Fruit fly (Drosophila melanogaster) whole organism, pupa: ENCODE data around the gene elB.

Experiments
- CG10348 ChIP-seq: fragments of 200-800 bp; sonication (Bioruptor generic); IDR thresholded peaks from 2 replicates; pipeline ENCODE4 v1.3.6; 2022; ENCODE audit warnings: missing biosample characterization, missing genetic modification characterization
- CG12605 ChIP-seq: fragments of 200-800 bp; sonication (Bioruptor generic); IDR thresholded peaks from 2 replicates; pipeline ENCODE4 v1.3.6; 2022; ENCODE audit warnings: missing biosample characterization, missing genetic modification characterization
- CG13204 ChIP-seq: fragments of 200-800 bp; sonication (Bioruptor generic); optimal IDR thresholded peaks from 2 replicates; lab custom pipeline; 2018; ENCODE audit warnings: missing biosample characterization, mild to moderate bottlenecking, missing genetic modification characterization, moderate library complexity
- CG14655 ChIP-seq: fragments of 200-800 bp; sonication (Bioruptor generic); optimal IDR thresholded peaks from 3 replicates; lab custom pipeline; 2017; ENCODE audit warnings: mild to moderate bottlenecking, missing biosample characterization, missing genetic modification reagents, missing genetic modification characterization
- CG15710 ChIP-seq: fragments of 200-800 bp; sonication (Bioruptor generic); optimal IDR thresholded peaks from 2 replicates; lab custom pipeline; 2018; ENCODE audit warnings: missing biosample characterization, mild to moderate bottlenecking, missing genetic modification characterization, moderate library complexity
- CG17806 ChIP-seq: fragments of 200-800 bp; sonication (Bioruptor generic); optimal IDR thresholded peaks from 2 replicates; lab custom pipeline; 2018; ENCODE audit warnings: missing biosample characterization, mild to moderate bottlenecking, missing genetic modification characterization, moderate library complexity
- CG32121 ChIP-seq: fragments of 200-800 bp; sonication (Bioruptor generic); IDR thresholded peaks from 2 replicates; pipeline ENCODE4 v1.3.6; 2022; ENCODE audit warnings: missing biosample characterization, missing genetic modification characterization
- CG34367 ChIP-seq: fragments of 200-800 bp; sonication (Bioruptor generic); optimal IDR thresholded peaks from 2 replicates; lab custom pipeline; 2018; ENCODE audit warnings: missing biosample characterization, mild to moderate bottlenecking, missing genetic modification characterization
- CG4496 ChIP-seq: fragments of 200-800 bp; sonication (Bioruptor generic); IDR thresholded peaks from 3 replicates; pipeline ENCODE4 v1.3.6; 2022; ENCODE audit warnings: missing biosample characterization, missing genetic modification characterization
- CG8159 ChIP-seq: fragments of 200-800 bp; sonication (Bioruptor generic); optimal IDR thresholded peaks from 3 replicates; lab custom pipeline; 2018; ENCODE audit warnings: missing biosample characterization, mild to moderate bottlenecking, missing genetic modification characterization, moderate library complexity
- CG8301 ChIP-seq: fragments of 200-800 bp; sonication (Bioruptor generic); optimal IDR thresholded peaks from 2 replicates; lab custom pipeline; 2018; ENCODE audit warnings: missing biosample characterization, mild to moderate bottlenecking, missing genetic modification characterization
- CG9948 ChIP-seq: fragments of 200-800 bp; sonication (Bioruptor generic); optimal IDR thresholded peaks from 2 replicates; lab custom pipeline; 2018; ENCODE audit warnings: missing biosample characterization, mild to moderate bottlenecking, missing genetic modification characterization, moderate library complexity
- D1 ChIP-seq: fragments of 200-800 bp; sonication (Bioruptor generic); optimal IDR thresholded peaks from 2 replicates; lab custom pipeline; 2018; ENCODE audit warnings: missing biosample characterization, mild to moderate bottlenecking, missing genetic modification characterization, moderate library complexity
- EcR ChIP-seq: fragments of 200-800 bp; sonication (Bioruptor generic); optimal IDR thresholded peaks from 3 replicates; lab custom pipeline; 2019; ENCODE audit warnings: missing biosample characterization, missing genetic modification characterization, mild to moderate bottlenecking, moderate library complexity, missing genetic modification reagents
- Ets98B ChIP-seq: fragments of 200-800 bp; sonication (Bioruptor generic); IDR thresholded peaks from 2 replicates; pipeline ENCODE4 v1.3.6; 2022; ENCODE audit warnings: missing biosample characterization, missing genetic modification characterization
- Pif1A ChIP-seq: fragments of 200-800 bp; sonication (Bioruptor generic); optimal IDR thresholded peaks from 3 replicates; lab custom pipeline; 2016; ENCODE audit warnings: missing biosample characterization, missing genetic modification characterization
- Pif1B ChIP-seq: fragments of 200-800 bp; sonication (Bioruptor generic); optimal IDR thresholded peaks from 3 replicates; lab custom pipeline; 2016; ENCODE audit warnings: missing biosample characterization, missing genetic modification characterization
- Snoo ChIP-seq: fragments of 200-800 bp; sonication (Bioruptor generic); optimal IDR thresholded peaks from 3 replicates; lab custom pipeline; 2017; ENCODE audit warnings: missing biosample characterization, mild to moderate bottlenecking, missing genetic modification characterization, inconsistent platforms
- fd96Ca ChIP-seq: fragments of 200-800 bp; sonication (Bioruptor generic); IDR thresholded peaks from 3 replicates; pipeline ENCODE4 v1.3.6; 2022; ENCODE audit warnings: missing biosample characterization, missing genetic modification characterization
- gl ChIP-seq: fragments of 200-800 bp; sonication (Bioruptor generic); optimal IDR thresholded peaks from 2 replicates; lab custom pipeline; 2018; ENCODE audit warnings: missing biosample characterization, mild to moderate bottlenecking, missing genetic modification characterization
- rn ChIP-seq: fragments of 200-800 bp; sonication (Bioruptor generic); IDR thresholded peaks from 2 replicates; pipeline ENCODE4 v1.3.6; 2022; ENCODE audit warnings: missing biosample characterization, missing genetic modification characterization

The elB gene

DNA sequence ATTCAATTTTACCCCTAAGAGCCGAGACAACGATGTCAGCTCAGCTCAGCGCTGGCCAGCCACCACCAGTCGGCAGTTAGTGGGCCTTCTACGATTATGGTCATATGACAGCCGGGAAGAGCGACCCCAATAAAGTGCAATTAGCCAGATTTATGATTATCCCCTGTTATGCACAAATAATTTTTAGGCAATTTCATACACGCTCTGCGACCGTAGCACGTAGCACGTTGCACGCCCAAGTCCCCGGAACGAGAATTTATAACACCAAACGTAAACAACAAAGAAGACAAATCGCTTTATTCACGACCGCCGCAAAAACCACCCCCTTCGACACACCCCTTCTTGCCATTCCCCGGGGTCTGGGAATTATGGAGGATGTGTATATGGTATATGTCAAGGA, 44.9 kb upstream of the elB start:
- TF ChIP-seq gl (tag; lab: Kevin White, UChicago): no peak
- TF ChIP-seq Snoo: no peak
- TF ChIP-seq CG13204: no peak
- no peak for TF ChIP-seq CG4496 (GFP tag; lab: Robert Waterston, UW)
- no peak for TF ChIP-seq fd96Ca
- no peak for TF ChIP-seq Ets98B (GFP tag; lab: Robert Waterston, UW)
- no peak for TF ChIP-seq CG8301 (tag; lab: Kevin White, UChicago)
- TF ChIP-seq EcR: no peak
- TF ChIP-seq Pif1A (GFP tag; lab: Kevin White, UChicago): no peak
- TF ChIP-seq D1 (tag; lab: Kevin White, UChicago): no peak
- TF ChIP-seq CG12605 (GFP tag; lab: Robert Waterston, UW): no peak
- TF ChIP-seq CG9948 (tag; lab: Kevin White, UChicago): no peak
- TF ChIP-seq CG17806 (tag; lab: Kevin White, UChicago): no peak
- no peak for TF ChIP-seq Pif1B
- no peak for TF ChIP-seq CG10348 (GFP tag; lab: Robert Waterston, UW)

DNA sequence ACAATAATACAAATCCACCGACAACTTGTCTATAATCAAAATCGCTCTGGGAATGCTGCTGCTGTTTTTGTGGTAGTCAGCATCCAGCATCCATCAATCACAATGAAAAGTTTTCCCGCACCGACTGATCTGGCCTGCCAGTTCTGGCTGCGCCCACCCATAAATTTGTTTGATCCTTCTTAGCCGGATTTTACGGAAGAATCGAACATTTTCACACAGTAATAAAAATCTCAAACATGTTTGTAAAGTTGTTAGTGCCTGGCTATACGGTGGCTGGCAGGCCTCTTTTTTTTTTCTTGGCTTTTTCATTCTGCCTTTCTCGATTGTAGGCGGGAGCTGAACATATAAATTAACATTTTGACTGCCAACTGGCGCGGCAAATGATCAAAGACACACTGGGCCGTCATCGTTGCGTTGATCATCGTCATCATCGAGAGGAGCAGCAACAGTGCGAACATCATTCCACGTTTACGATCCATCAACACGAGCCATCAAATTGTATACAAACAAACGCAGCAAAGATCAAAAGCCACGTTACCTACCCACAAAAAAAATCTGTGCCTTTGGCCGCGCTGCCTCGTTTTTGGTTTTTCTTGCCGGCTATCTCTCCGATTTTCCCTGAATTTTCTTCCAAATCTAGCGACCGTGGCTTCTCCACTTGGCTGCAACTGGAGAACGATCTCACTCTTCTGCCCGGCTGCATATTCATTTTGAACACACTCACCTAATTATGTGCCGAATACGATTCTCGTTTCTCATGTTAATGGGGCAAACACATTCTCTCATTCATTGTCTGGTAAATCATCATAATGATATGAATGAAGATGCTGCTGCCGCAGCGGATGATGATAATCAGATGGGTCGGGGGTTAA, 43.8 kb upstream of the elB start:
- TF ChIP-seq CG8159 (tag; lab: Kevin White, UChicago) (no peak), CG34367 (no peak), rn (GFP tag; lab: Robert Waterston, UW) (no peak), CG32121 (GFP tag; lab: Robert Waterston, UW) (no peak), Snoo (no peak), CG17806 (tag; lab: Kevin White, UChicago) (no peak), Pif1B (no peak), CG4496 (GFP tag; lab: Robert Waterston, UW) (no peak), CG13204 (no peak), gl (tag; lab: Kevin White, UChicago) (no peak), EcR (no peak), CG14655 (no peak), Ets98B (GFP tag; lab: Robert Waterston, UW) (no peak), CG15710 (tag; lab: Kevin White, UChicago) (no peak), CG9948 (tag; lab: Kevin White, UChicago) (no peak), CG8301 (tag; lab: Kevin White, UChicago) (no peak), Pif1A (GFP tag; lab: Kevin White, UChicago) (no peak), CG10348 (GFP tag; lab: Robert Waterston, UW) (no peak)
- TF ChIP-seq, all 21 proteins: peak for 0

DNA sequence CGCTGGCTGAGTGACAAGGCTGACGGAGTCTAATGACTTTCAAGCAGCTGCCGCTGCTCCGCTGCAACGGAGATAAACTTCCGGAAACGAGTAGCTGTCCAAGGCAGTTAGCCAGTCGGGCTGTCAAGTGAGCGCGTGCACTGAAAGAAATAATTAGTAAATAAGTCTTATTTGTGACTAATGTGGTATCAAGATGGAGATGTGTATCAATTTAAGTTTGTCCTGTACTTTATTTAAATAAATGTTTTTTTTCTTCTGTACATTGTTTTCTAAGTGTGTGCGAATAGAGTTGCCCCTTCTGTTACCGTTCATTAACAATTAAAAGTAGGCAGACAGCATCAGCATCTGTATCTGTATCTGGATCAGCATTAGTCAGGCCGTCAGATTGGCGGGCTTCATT, 41.9 kb upstream of the elB start:
- TF ChIP-seq CG12605 (GFP tag; lab: Robert Waterston, UW) (no peak), CG14655 (peak; percentile 63), CG9948 (tag; lab: Kevin White, UChicago) (no peak), CG4496 (GFP tag; lab: Robert Waterston, UW) (peak; percentile 53; the same call in 2 of the 3 replicates), CG8301 (tag; lab: Kevin White, UChicago) (peak; percentile 54), CG8159 (tag; lab: Kevin White, UChicago) (peak; percentile 3), Pif1A (GFP tag; lab: Kevin White, UChicago) (peak; percentile 21), fd96Ca (0 out of 3 replicates have a peak, but pooled peaks have one; percentile 39), CG17806 (tag; lab: Kevin White, UChicago) (no peak)
- TF ChIP-seq, all 21 proteins: peak for 6

dm6 chr2L:14450822-14451221, 41.5 kb upstream of the elB start, which contains the start of gene CG15283:
Gene CG15283, minus strand, starts transcription at chr2L:14450922.
- TF ChIP-seq CG17806 (tag; lab: Kevin White, UChicago): no peak
- no peak for TF ChIP-seq Snoo
- no peak for TF ChIP-seq CG12605 (GFP tag; lab: Robert Waterston, UW)
- TF ChIP-seq gl (tag; lab: Kevin White, UChicago): no peak
- no peak for TF ChIP-seq CG10348 (GFP tag; lab: Robert Waterston, UW)
- TF ChIP-seq CG34367: no peak
- TF ChIP-seq CG9948 (tag; lab: Kevin White, UChicago): no peak

DNA sequence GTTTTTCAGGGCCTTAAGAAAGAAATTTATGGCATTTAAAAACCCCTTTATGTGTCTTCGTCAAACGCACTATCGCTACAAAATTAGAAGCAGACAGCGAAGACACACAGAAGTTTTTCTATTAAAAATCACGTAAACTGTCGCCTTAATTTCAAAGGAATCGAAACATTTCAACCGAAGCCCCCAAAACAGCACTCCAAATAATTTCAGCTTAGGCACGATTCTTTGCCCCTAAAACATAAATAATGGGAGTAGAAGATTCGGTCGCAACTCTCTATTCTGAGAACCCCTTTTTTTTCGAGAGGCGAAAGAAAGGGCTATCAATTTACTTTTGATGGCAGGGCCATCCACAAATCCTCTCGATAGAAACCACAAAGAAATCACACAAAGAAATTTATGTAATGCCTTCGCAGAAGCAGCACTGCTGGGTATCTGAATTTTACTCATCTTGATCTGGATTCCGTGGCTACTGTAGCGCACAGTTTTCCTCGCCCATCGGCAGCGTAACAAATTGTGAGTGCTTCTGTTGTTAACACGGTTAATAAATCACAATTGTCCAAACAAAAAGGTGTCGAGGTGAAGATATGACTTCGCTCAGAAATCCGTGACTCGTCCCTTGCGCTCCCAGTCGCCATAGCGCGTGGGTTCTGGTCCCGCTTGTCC, 40.7 kb upstream of the elB start:
- TF ChIP-seq CG12605 (GFP tag; lab: Robert Waterston, UW) (no peak), CG15710 (tag; lab: Kevin White, UChicago) (no peak), fd96Ca (no peak), CG9948 (tag; lab: Kevin White, UChicago) (no peak), CG34367 (no peak), CG10348 (GFP tag; lab: Robert Waterston, UW) (no peak), rn (GFP tag; lab: Robert Waterston, UW) (no peak), Pif1B (no peak), gl (tag; lab: Kevin White, UChicago) (no peak)
- TF ChIP-seq, all 21 proteins: peak for 0

DNA sequence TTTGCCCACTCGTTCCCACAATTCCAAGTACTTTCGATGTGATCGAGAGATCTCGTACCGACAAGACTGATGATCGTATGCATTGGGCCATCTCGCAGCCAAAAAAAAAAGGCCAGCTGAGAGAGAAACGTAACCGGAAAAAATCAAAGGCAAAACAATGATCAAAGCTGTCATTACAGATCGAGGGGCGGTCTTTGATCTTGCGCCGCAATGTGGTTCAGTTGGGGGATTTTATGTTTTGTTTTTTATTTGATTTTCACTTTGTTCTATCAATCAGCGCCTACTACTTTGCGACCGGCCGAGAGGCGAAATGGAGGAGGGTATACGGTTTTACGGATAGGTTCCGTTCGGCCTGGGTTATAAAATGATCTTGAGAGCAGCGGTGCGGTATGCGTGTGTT, 39.4 kb upstream of the elB start:
- TF ChIP-seq CG10348 (GFP tag; lab: Robert Waterston, UW): no peak
- TF ChIP-seq Snoo: no peak
- no peak for TF ChIP-seq CG8301 (tag; lab: Kevin White, UChicago)
- TF ChIP-seq rn (GFP tag; lab: Robert Waterston, UW): no peak
- TF ChIP-seq gl (tag; lab: Kevin White, UChicago): no peak
- TF ChIP-seq fd96Ca: no peak
- no peak for TF ChIP-seq CG4496 (GFP tag; lab: Robert Waterston, UW)
- no peak for TF ChIP-seq CG15710 (tag; lab: Kevin White, UChicago)
- TF ChIP-seq CG13204: no peak
- TF ChIP-seq Pif1A (GFP tag; lab: Kevin White, UChicago): no peak
- TF ChIP-seq Pif1B: no peak
- TF ChIP-seq CG17806 (tag; lab: Kevin White, UChicago): no peak
